Worm (Caenorhabditis elegans): ENCODE results near the gene mltn-9.

The mltn-9 gene

ce11 chrII:14616927-14617326 is 1.1 kb downstream of the mltn-9 start (continued):
- TF ChIP-seq rpc-1 (optimal IDR thresholded peaks at IDR 0.05) (peak; percentile 84), rpc-1 (tag; optimal IDR thresholded peaks at IDR 0.05) (peak; percentile 91), hlh-26 (GFP tag; conservative IDR thresholded peaks at IDR 0.05) (0 out of 2 replicates have a peak, but pooled peaks have one; percentile 28), mxl-1 (tag; optimal IDR thresholded peaks at IDR 0.05) (peak; percentile 87), D2030.7 (GFP tag; IDR thresholded peaks at IDR 0.05) (peak; percentile 70), unc-62 (GFP tag; optimal IDR thresholded peaks at IDR 0.05) (no peak), sptf-2 (GFP tag; optimal IDR thresholded peaks at IDR 0.05) (peak; percentile 8), nfya-2 (GFP tag; IDR thresholded peaks at IDR 0.05) (no peak), attf-6 (GFP tag; IDR thresholded peaks at IDR 0.05) (no peak), tbx-9 (tag; optimal IDR thresholded peaks at IDR 0.05; ENCODE audit: borderline replicate concordance) (no peak), ccch-3 (GFP tag; optimal IDR thresholded peaks at IDR 0.05) (no peak), madf-3 (GFP tag; IDR thresholded peaks at IDR 0.05) (no peak), Y67H2A.10 (GFP tag; conservative IDR thresholded peaks at IDR 0.05) (no peak), F10E7.11 (tag; optimal IDR thresholded peaks at IDR 0.05) (no peak), zfh-2 (GFP tag; conservative IDR thresholded peaks at IDR 0.05) (no peak), K11D2.4 (GFP tag; IDR thresholded peaks at IDR 0.05) (0 out of 2 replicates have a peak, but pooled peaks have one; percentile 50), sea-2 (GFP tag; IDR thresholded peaks at IDR 0.05) (no peak), lin-40 (tag; optimal IDR thresholded peaks at IDR 0.05) (peak; percentile 12), nhr-27 (tag; optimal IDR thresholded peaks at IDR 0.05) (no peak), chd-7 (tag; optimal IDR thresholded peaks at IDR 0.05) (peak; percentile 53), dpl-1 (GFP tag; optimal IDR thresholded peaks at IDR 0.05) (no peak), nhr-90 (tag; optimal IDR thresholded peaks at IDR 0.05) (peak; percentile 95), F57A8.1 (GFP tag; optimal IDR thresholded peaks at IDR 0.05) (peak; percentile 72), aptf-3 (GFP tag; IDR thresholded peaks at IDR 0.05) (peak; percentile 66; the same call in 1 of the 2 replicates), lin-54 (GFP tag; optimal IDR thresholded peaks at IDR 0.05) (no peak), gei-17 (GFP tag; optimal IDR thresholded peaks at IDR 0.05) (no peak), ceh-40 (GFP tag; IDR thresholded peaks at IDR 0.05) (0 out of 2 replicates have a peak, but pooled peaks have one; percentile 82), ceh-27 (GFP tag; optimal IDR thresholded peaks at IDR 0.05) (peak; percentile 59), T07F8.4 (tag; optimal IDR thresholded peaks at IDR 0.05) (peak; percentile 67), ceh-58 (GFP tag; IDR thresholded peaks at IDR 0.05) (no peak), unc-130 (GFP tag; optimal IDR thresholded peaks at IDR 0.05) (peak; percentile 36), lsy-27 (tag; optimal IDR thresholded peaks at IDR 0.05; ENCODE audit: borderline replicate concordance, insufficient read depth) (peak; percentile 3), lin-35 (GFP tag; optimal IDR thresholded peaks at IDR 0.05) (no peak), pha-4 (tag; optimal IDR thresholded peaks at IDR 0.05) (no peak), madf-6 (GFP tag; IDR thresholded peaks at IDR 0.05) (peak; percentile 72), ekl-4 (GFP tag; IDR thresholded peaks at IDR 0.05) (peak; percentile 69; the same call in 1 of the 2 replicates), ceh-79 (tag; optimal IDR thresholded peaks at IDR 0.05) (peak; percentile 5), nfyb-1 (GFP tag; IDR thresholded peaks at IDR 0.05) (peak; percentile 89), B0035.1 (tag; optimal IDR thresholded peaks at IDR 0.05) (no peak), F39B2.1 (GFP tag; IDR thresholded peaks at IDR 0.05) (no peak), egrh-3 (GFP tag; IDR thresholded peaks at IDR 0.05) (0 out of 2 replicates have a peak, but pooled peaks have one; percentile 30), snpc-3.4 (tag; optimal IDR thresholded peaks at IDR 0.05) (peak; percentile 55), attf-5 (GFP tag; optimal IDR thresholded peaks at IDR 0.05) (peak; percentile 49), cebp-1 (GFP tag; IDR thresholded peaks at IDR 0.05) (no peak), cebp-1 (tag; optimal IDR thresholded peaks at IDR 0.05) (no peak), B0019.2 (GFP tag; conservative IDR thresholded peaks at IDR 0.05) (0 out of 2 replicates have a peak, but pooled peaks have one; percentile 14), F52B5.7 (tag; optimal IDR thresholded peaks at IDR 0.05) (peak; percentile 74), lsl-1 (GFP tag; optimal IDR thresholded peaks at IDR 0.05) (peak; percentile 44), ZK185.1 (tag; optimal IDR thresholded peaks at IDR 0.05; ENCODE audit: poor library complexity, severe bottlenecking) (peak; percentile 66)
